Worm (Caenorhabditis elegans) whole organism, young adult: ENCODE measurements around the gene ZK6.8.

Experiments used
- B0035.1 ChIP-seq: sonication (generic microtip); optimal IDR thresholded peaks from 2 replicates; lab custom pipeline; 2016; ENCODE audit warnings: missing genetic modification characterization, mild to moderate bottlenecking, missing compliant biosample characterization, missing genotype, missing genetic modification reagents
- D2030.7 ChIP-seq: fragments of 200-800 bp; sonication (Bioruptor generic); IDR thresholded peaks from 2 replicates; pipeline ENCODE4 v1.3.6; 2022; ENCODE audit warnings: missing genetic modification reagents, missing genetic modification characterization, missing compliant biosample characterization
- F33H1.4 ChIP-seq: fragments of 200-800 bp; sonication (Bioruptor generic); IDR thresholded peaks from 2 replicates; pipeline ENCODE4 v1.3.6; 2022; ENCODE audit warnings: missing genetic modification reagents, missing genetic modification characterization, missing compliant biosample characterization
- F55B11.4 ChIP-seq: sonication (generic microtip); optimal IDR thresholded peaks from 2 replicates; lab custom pipeline; 2016; ENCODE audit warnings: missing compliant biosample characterization, missing genetic modification characterization, borderline replicate concordance; ENCODE audit not compliant: insufficient read depth
- Y53F4B.3 ChIP-seq: fragments of 200-800 bp; sonication (Bioruptor generic); IDR thresholded peaks from 2 replicates; pipeline ENCODE4 v1.3.6; 2022; ENCODE audit warnings: missing genetic modification reagents, missing genetic modification characterization, missing compliant biosample characterization
- Y53G8AR.9 ChIP-seq: fragments of 200-800 bp; sonication (Bioruptor generic); conservative IDR thresholded peaks from 2 replicates; pipeline ENCODE4 v1.3.6; 2022; ENCODE audit warnings: missing genetic modification reagents, missing genetic modification characterization, missing compliant biosample characterization
- Y56A3A.18 ChIP-seq: fragments of 200-800 bp; sonication (Bioruptor generic); IDR thresholded peaks from 2 replicates; pipeline ENCODE4 v1.3.6; 2022; ENCODE audit warnings: missing genetic modification reagents, missing genetic modification characterization, missing compliant biosample characterization
- Y67H2A.10 ChIP-seq: fragments of 200-800 bp; sonication (Bioruptor generic); conservative IDR thresholded peaks from 2 replicates; pipeline ENCODE4 v1.3.6; 2022; ENCODE audit warnings: missing genetic modification reagents, missing genetic modification characterization, missing compliant biosample characterization
- Y79H2A.3 ChIP-seq: fragments of 200-800 bp; sonication (Bioruptor generic); conservative IDR thresholded peaks from 2 replicates; pipeline ENCODE4 v1.3.6; 2022; ENCODE audit warnings: missing genetic modification reagents, missing genetic modification characterization, missing compliant biosample characterization
- ZK185.1 ChIP-seq: sonication (generic microtip); optimal IDR thresholded peaks from 2 replicates; lab custom pipeline; 2016; ENCODE audit warnings: mild to moderate bottlenecking, missing genetic modification characterization, missing compliant biosample characterization; ENCODE audit not compliant: poor library complexity, severe bottlenecking
- ama-1 ChIP-seq, 3 experiments: fragments of 150-350 bp in 1 of 3; sonication (generic microtip) in 2 of 3; optimal IDR thresholded peaks; 2 replicates each; lab custom pipeline; 2014 to 2018; ENCODE audit warnings: missing biosample characterization in 2 of 3, missing genetic modification characterization in 2 of 3, missing genetic modification reagents in 2 of 3
- athp-1 ChIP-seq: sonication (generic microtip); optimal IDR thresholded peaks from 2 replicates; lab custom pipeline; 2017; ENCODE audit warnings: mild to moderate bottlenecking, missing genetic modification characterization, missing compliant biosample characterization
- attf-5 ChIP-seq: fragments of 200-800 bp; sonication (Bioruptor generic); optimal IDR thresholded peaks from 2 replicates; lab custom pipeline; 2018; ENCODE audit warnings: mild to moderate bottlenecking, missing genetic modification characterization, missing compliant biosample characterization
- ccch-3 ChIP-seq: fragments of 200-800 bp; sonication (Bioruptor generic); optimal IDR thresholded peaks from 2 replicates; lab custom pipeline; 2018; ENCODE audit warnings: mild to moderate bottlenecking, missing genetic modification characterization, missing compliant biosample characterization
- ceh-100 ChIP-seq: fragments of 200-800 bp; sonication (Bioruptor generic); IDR thresholded peaks from 2 replicates; pipeline ENCODE4 v1.3.6; 2022; ENCODE audit warnings: missing genetic modification reagents, missing genetic modification characterization, missing compliant biosample characterization
- dox-1 ChIP-seq: fragments of 200-800 bp; sonication (Bioruptor generic); IDR thresholded peaks from 2 replicates; pipeline ENCODE4 v1.3.6; 2022; ENCODE audit warnings: missing genetic modification reagents, missing genetic modification characterization, missing compliant biosample characterization
- dpff-1 ChIP-seq: sonication (generic microtip); optimal IDR thresholded peaks from 2 replicates; lab custom pipeline; 2017; ENCODE audit warnings: mild to moderate bottlenecking, missing genetic modification characterization, missing compliant biosample characterization
- efl-1 ChIP-seq: fragments of 150-350 bp; optimal IDR thresholded peaks from 2 replicates; lab custom pipeline; 2014; ENCODE audit warnings: missing biosample characterization, missing genetic modification reagents, missing genetic modification characterization
- egrh-3 ChIP-seq: fragments of 200-800 bp; sonication (Bioruptor generic); IDR thresholded peaks from 2 replicates; pipeline ENCODE4 v1.3.6; 2022; ENCODE audit warnings: missing genetic modification reagents, missing genetic modification characterization, missing compliant biosample characterization
- ekl-4 ChIP-seq: fragments of 200-800 bp; sonication (Bioruptor generic); IDR thresholded peaks from 2 replicates; pipeline ENCODE4 v1.3.6; 2022; ENCODE audit warnings: missing genetic modification reagents, missing genetic modification characterization, missing compliant biosample characterization
- fkh-3 ChIP-seq: sonication (generic microtip); optimal IDR thresholded peaks from 2 replicates; lab custom pipeline; 2016; ENCODE audit warnings: mild to moderate bottlenecking, missing genetic modification characterization, missing compliant biosample characterization
- gei-17 ChIP-seq: fragments of 200-800 bp; sonication (Bioruptor generic); optimal IDR thresholded peaks from 2 replicates; lab custom pipeline; 2018; ENCODE audit warnings: mild to moderate bottlenecking, missing genetic modification characterization, missing compliant biosample characterization
- hlh-26 ChIP-seq: fragments of 200-800 bp; sonication (Bioruptor generic); conservative IDR thresholded peaks from 2 replicates; pipeline ENCODE4 v1.3.6; 2022; ENCODE audit warnings: missing genetic modification reagents, missing genetic modification characterization, missing compliant biosample characterization
- hmg-1.2 ChIP-seq: fragments of 200-800 bp; sonication (Bioruptor generic); IDR thresholded peaks from 2 replicates; pipeline ENCODE4 v1.3.6; 2022; ENCODE audit warnings: missing genetic modification reagents, missing genetic modification characterization, missing compliant biosample characterization
- lag-1 ChIP-seq: fragments of 200-800 bp; sonication (Bioruptor generic); IDR thresholded peaks from 2 replicates; pipeline ENCODE4 v1.3.6; 2022; ENCODE audit warnings: missing genetic modification reagents, missing genetic modification characterization, missing compliant biosample characterization
- let-607 ChIP-seq, 2 experiments: fragments of 200-800 bp in 1 of 2; sonication (Bioruptor generic) in 1 of 2; sonication (generic microtip) in 1 of 2; optimal IDR thresholded peaks; 2 replicates each; lab custom pipeline; 2016 to 2018; ENCODE audit warnings: mild to moderate bottlenecking in 2 of 2, missing compliant biosample characterization in 2 of 2, missing genetic modification characterization in 2 of 2, moderate library complexity in 2 of 2, missing genotype in 1 of 2
- lin-26 ChIP-seq: fragments of 200-800 bp; sonication (Bioruptor generic); IDR thresholded peaks from 2 replicates; pipeline ENCODE4 v1.3.6; 2022; ENCODE audit warnings: missing genetic modification reagents, missing genetic modification characterization, missing compliant biosample characterization
- lin-40 ChIP-seq: sonication (generic microtip); optimal IDR thresholded peaks from 2 replicates; lab custom pipeline; 2016; ENCODE audit warnings: missing genetic modification characterization, mild to moderate bottlenecking, missing compliant biosample characterization, missing genotype, missing genetic modification reagents
- lir-1 ChIP-seq: fragments of 200-800 bp; sonication (Bioruptor generic); conservative IDR thresholded peaks from 2 replicates; pipeline ENCODE4 v1.3.6; 2022; ENCODE audit warnings: missing genetic modification reagents, missing genetic modification characterization, missing compliant biosample characterization
- madf-6 ChIP-seq: fragments of 200-800 bp; sonication (Bioruptor generic); IDR thresholded peaks from 2 replicates; pipeline ENCODE4 v1.3.6; 2022; ENCODE audit warnings: missing genetic modification reagents, missing genetic modification characterization, missing compliant biosample characterization
- madf-8 ChIP-seq: fragments of 200-800 bp; sonication (Bioruptor generic); conservative IDR thresholded peaks from 2 replicates; pipeline ENCODE4 v1.3.6; 2022; ENCODE audit warnings: missing genetic modification reagents, missing genetic modification characterization, missing compliant biosample characterization
- mes-4 ChIP-seq: sonication (generic microtip); optimal IDR thresholded peaks from 2 replicates; lab custom pipeline; 2016; ENCODE audit warnings: missing genotype, missing genetic modification characterization, missing compliant biosample characterization
- nfya-1 ChIP-seq: sonication (generic microtip); optimal IDR thresholded peaks from 2 replicates; lab custom pipeline; 2017; ENCODE audit warnings: antibody characterized with exemption, missing compliant biosample characterization, missing genetic modification characterization, borderline replicate concordance; ENCODE audit not compliant: insufficient read depth
- nfya-2 ChIP-seq: fragments of 200-800 bp; sonication (Bioruptor generic); IDR thresholded peaks from 2 replicates; pipeline ENCODE4 v1.3.6; 2022; ENCODE audit warnings: missing genetic modification reagents, missing genetic modification characterization, missing compliant biosample characterization
- nhr-120 ChIP-seq: fragments of 200-800 bp; sonication (Bioruptor generic); IDR thresholded peaks from 2 replicates; pipeline ENCODE4 v1.3.6; 2022; ENCODE audit warnings: missing genetic modification characterization, missing compliant biosample characterization
- nhr-27 ChIP-seq: fragments of 200-800 bp; sonication (Bioruptor generic); optimal IDR thresholded peaks from 2 replicates; lab custom pipeline; 2018; ENCODE audit warnings: mild to moderate bottlenecking, missing genetic modification characterization, moderate library complexity, missing compliant biosample characterization
- repo-1 ChIP-seq: sonication (generic microtip); optimal IDR thresholded peaks from 2 replicates; lab custom pipeline; 2017; ENCODE audit warnings: mild to moderate bottlenecking, missing genetic modification characterization, missing compliant biosample characterization
- rpc-1 ChIP-seq, 2 experiments: fragments of 150-350 bp in 1 of 2; sonication (generic microtip) in 1 of 2; optimal IDR thresholded peaks; 2 replicates each; lab custom pipeline; 2014 to 2018; ENCODE audit warnings: missing biosample characterization in 1 of 2, missing genetic modification characterization in 1 of 2, missing genetic modification reagents in 1 of 2, missing genotype in 1 of 2
- sea-2 ChIP-seq: fragments of 200-800 bp; sonication (Bioruptor generic); IDR thresholded peaks from 2 replicates; pipeline ENCODE4 v1.3.6; 2022; ENCODE audit warnings: missing genetic modification characterization, missing compliant biosample characterization
- snpc-1.1 ChIP-seq: sonication (generic microtip); optimal IDR thresholded peaks from 2 replicates; lab custom pipeline; 2017; ENCODE audit warnings: missing genetic modification characterization, mild to moderate bottlenecking, missing compliant biosample characterization, antibody characterized with exemption, moderate library complexity, missing genotype, missing genetic modification reagents; ENCODE audit not compliant: insufficient read depth
- sptf-2 ChIP-seq: fragments of 200-800 bp; sonication (Bioruptor generic); optimal IDR thresholded peaks from 2 replicates; lab custom pipeline; 2018; ENCODE audit warnings: mild to moderate bottlenecking, missing genetic modification characterization, missing compliant biosample characterization
- zfh-2 ChIP-seq: fragments of 200-800 bp; sonication (Bioruptor generic); conservative IDR thresholded peaks from 2 replicates; pipeline ENCODE4 v1.3.6; 2022; ENCODE audit warnings: missing genetic modification reagents, missing genetic modification characterization, missing compliant biosample characterization
- ztf-22 ChIP-seq: fragments of 200-800 bp; sonication (Bioruptor generic); optimal IDR thresholded peaks from 2 replicates; lab custom pipeline; 2018; ENCODE audit warnings: mild to moderate bottlenecking, missing genetic modification characterization, moderate library complexity, missing compliant biosample characterization
- ztf-25 ChIP-seq: fragments of 200-800 bp; sonication (Bioruptor generic); IDR thresholded peaks from 2 replicates; pipeline ENCODE4 v1.3.6; 2022; ENCODE audit warnings: missing genetic modification reagents, missing genetic modification characterization, missing compliant biosample characterization
- ztf-26 ChIP-seq: sonication (generic microtip); optimal IDR thresholded peaks from 2 replicates; lab custom pipeline; 2017; ENCODE audit warnings: missing genetic modification characterization, missing compliant biosample characterization
- ztf-28 ChIP-seq: fragments of 200-800 bp; sonication (Bioruptor generic); IDR thresholded peaks from 2 replicates; pipeline ENCODE4 v1.3.6; 2022; ENCODE audit warnings: missing genetic modification reagents, missing genetic modification characterization, missing compliant biosample characterization
- ztf-6 ChIP-seq: fragments of 200-800 bp; sonication (Bioruptor generic); IDR thresholded peaks from 2 replicates; pipeline ENCODE4 v1.3.6; 2022; ENCODE audit warnings: missing genetic modification reagents, missing genetic modification characterization, missing compliant biosample characterization

ZK6.8 gene

ce11 chrV:349054-349453, 32.7 kb upstream of the ZK6.8 start, which contains the start of gene atg-9 (continued):
- TF ChIP-seq D2030.7 (GFP tag; lab: Robert Waterston, UW) = no peak
- peak; percentile 10 for TF ChIP-seq athp-1 (tag; lab: Kevin White, UChicago)
- TF ChIP-seq hlh-26 (GFP tag; lab: Robert Waterston, UW) = no peak
- no peak for TF ChIP-seq sptf-2 (GFP tag; lab: Kevin White, UChicago)
- TF ChIP-seq sea-2 (GFP tag; lab: Robert Waterston, UW) = no peak
- TF ChIP-seq ekl-4 = no peak
- TF ChIP-seq ama-1 (optimal IDR thresholded peaks at IDR 0.05; lab: Kevin White, UChicago) = peak; percentile 45
- TF ChIP-seq ama-1 (GFP tag; optimal IDR thresholded peaks at IDR 0.05; lab: Kevin White, UChicago) = no peak
- TF ChIP-seq zfh-2 (GFP tag; lab: Robert Waterston, UW) = peak; percentile 62
- no peak for TF ChIP-seq ztf-25 (GFP tag; lab: Robert Waterston, UW)
- TF ChIP-seq rpc-1 (optimal IDR thresholded peaks at IDR 0.05; lab: Kevin White, UChicago) = no peak
- TF ChIP-seq rpc-1 (tag; optimal IDR thresholded peaks at IDR 0.05; lab: Kevin White, UChicago) = no peak
- no peak; the same call in 1 of the 2 replicates for TF ChIP-seq Y67H2A.10 (GFP tag; lab: Robert Waterston, UW)
- no peak for TF ChIP-seq F55B11.4
- no peak for TF ChIP-seq nhr-27 (tag; lab: Kevin White, UChicago)
- peak; percentile 54 for TF ChIP-seq ceh-100 (GFP tag; lab: Robert Waterston, UW)
- no peak for TF ChIP-seq snpc-1.1 (tag; lab: Kevin White, UChicago)
- no peak for TF ChIP-seq mes-4 (tag; lab: Kevin White, UChicago)
- peak; percentile 7 for TF ChIP-seq gei-17
- TF ChIP-seq nhr-120 (GFP tag; lab: Robert Waterston, UW) = no peak
- TF ChIP-seq B0035.1 (tag; lab: Kevin White, UChicago) = no peak
- TF ChIP-seq repo-1 (tag; lab: Kevin White, UChicago) = peak; percentile 41
- no peak for TF ChIP-seq Y53F4B.3 (GFP tag; lab: Robert Waterston, UW)
- TF ChIP-seq ztf-28 (GFP tag; lab: Robert Waterston, UW) = no peak
- TF ChIP-seq dox-1 = peak; percentile 70; the same call in 1 of the 2 replicates
- TF ChIP-seq fkh-3 (tag; lab: Kevin White, UChicago) = no peak
- TF ChIP-seq madf-6 (GFP tag; lab: Robert Waterston, UW) = peak; percentile 41
- no peak for TF ChIP-seq ztf-6 (GFP tag; lab: Robert Waterston, UW)
- TF ChIP-seq let-607 (tag; optimal IDR thresholded peaks at IDR 0.05; lab: Kevin White, UChicago) = no peak
- TF ChIP-seq ccch-3 (GFP tag; lab: Kevin White, UChicago) = no peak
- no peak for TF ChIP-seq ztf-22 (GFP tag; lab: Kevin White, UChicago)
- TF ChIP-seq lag-1 (GFP tag; lab: Robert Waterston, UW) = no peak
- peak; percentile 34; the same call in 1 of the 2 replicates for TF ChIP-seq hmg-1.2 (GFP tag; lab: Robert Waterston, UW)
- TF ChIP-seq attf-5 (GFP tag; lab: Kevin White, UChicago) = peak; percentile 89
- no peak for TF ChIP-seq F33H1.4 (GFP tag; lab: Robert Waterston, UW)
- no peak for TF ChIP-seq madf-8
- peak; percentile 80; the same call in 1 of the 2 replicates for TF ChIP-seq Y56A3A.18 (GFP tag; lab: Robert Waterston, UW)
- peak; percentile 69; the same call in 1 of the 2 replicates for TF ChIP-seq lin-26
- peak; percentile 84 for TF ChIP-seq egrh-3 (GFP tag; lab: Robert Waterston, UW)
- no peak for TF ChIP-seq efl-1 (GFP tag; lab: Kevin White, UChicago)
- TF ChIP-seq dpff-1 = no peak
- peak; percentile 73 for TF ChIP-seq ztf-26 (tag; lab: Kevin White, UChicago)
- TF ChIP-seq nfya-2 (GFP tag; lab: Robert Waterston, UW) = no peak
- TF ChIP-seq ZK185.1 (tag; lab: Kevin White, UChicago) = no peak
- 0 out of 2 replicates have a peak, but pooled peaks have one; percentile 47 for TF ChIP-seq lir-1 (GFP tag; lab: Robert Waterston, UW)
- peak; percentile 81 for TF ChIP-seq Y53G8AR.9 (GFP tag; lab: Robert Waterston, UW)
- TF ChIP-seq nfya-1 (tag; lab: Kevin White, UChicago) = no peak
- no peak for TF ChIP-seq lin-40
- TF ChIP-seq Y79H2A.3 (GFP tag; lab: Robert Waterston, UW) = no peak
